Worm (Caenorhabditis elegans): ENCODE results near the gene H25K10.1.

H25K10.1 gene

DNA sequence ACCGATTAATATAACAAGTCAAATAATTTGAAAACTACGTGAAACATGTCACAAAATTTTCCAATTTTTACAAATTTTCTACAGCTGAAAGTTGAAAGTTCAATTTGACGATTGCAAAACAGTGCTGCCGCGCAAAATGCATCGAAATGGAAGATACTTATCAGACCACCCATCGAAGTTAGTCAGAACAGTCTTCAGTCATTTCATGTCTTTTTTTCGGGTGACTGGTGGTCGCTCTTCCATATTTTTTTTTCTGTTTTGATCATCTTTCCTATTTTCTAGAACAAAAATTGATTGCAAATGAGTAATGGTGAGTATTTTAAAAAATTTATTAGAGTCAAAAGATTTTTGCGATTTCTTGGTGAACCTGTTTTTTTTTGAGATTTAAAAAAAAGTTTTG is 45.0 kb downstream of the H25K10.1 start, which contains the start of gene F38C2.1:
Gene F38C2.1, plus strand, starts transcription at position 301 of the 400 bp plus-strand sequence.
- TF ChIP-seq elt-3 (tag; optimal IDR thresholded peaks at IDR 0.05) (no peak), C16A3.4 (tag; optimal IDR thresholded peaks at IDR 0.05) (no peak), hlh-17 (GFP tag; optimal IDR thresholded peaks at IDR 0.05; ENCODE audit: borderline replicate concordance) (no peak), nhr-71 (tag; optimal IDR thresholded peaks at IDR 0.05) (no peak), egl-13 (tag; optimal IDR thresholded peaks at IDR 0.05) (no peak), aly-2 (tag; optimal IDR thresholded peaks at IDR 0.05) (no peak), nhr-11 (tag; optimal IDR thresholded peaks at IDR 0.05) (no peak), nhr-19 (GFP tag; conservative IDR thresholded peaks at IDR 0.05) (no peak), mab-9 (GFP tag; IDR thresholded peaks at IDR 0.05) (no peak), mef-2 (tag; optimal IDR thresholded peaks at IDR 0.05) (no peak), unc-98 (GFP tag; IDR thresholded peaks at IDR 0.05) (no peak)

DNA sequence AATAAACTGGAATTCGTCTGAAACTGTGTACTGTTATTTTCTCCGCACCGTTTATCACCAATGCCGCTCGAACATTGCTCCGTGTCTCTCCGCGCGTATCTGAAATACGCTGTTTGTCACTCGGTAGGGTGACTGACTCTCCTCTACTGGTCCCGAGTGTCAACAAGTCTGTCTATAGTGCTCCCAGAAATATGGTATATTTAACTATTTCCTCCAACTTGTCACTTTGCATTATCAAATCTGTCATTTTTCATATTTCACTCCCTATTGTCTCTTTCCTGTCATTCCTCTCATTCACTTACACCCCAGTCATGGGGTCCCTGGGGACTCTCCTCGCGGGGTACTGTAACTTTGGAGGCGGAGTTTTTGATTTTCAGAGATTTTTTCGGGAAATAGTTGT is 52.3 kb downstream of the H25K10.1 start, which contains the start of gene hlh-17:
Gene hlh-17, plus strand, starts transcription at position 301 of the 400 bp plus-strand sequence.
- no peak for TF ChIP-seq swsn-7 (tag; optimal IDR thresholded peaks at IDR 0.05)
- TF ChIP-seq tbx-2 (tag; optimal IDR thresholded peaks at IDR 0.05), result no peak
- TF ChIP-seq nhr-90 (tag; optimal IDR thresholded peaks at IDR 0.05; ENCODE audit: poor library complexity), result no peak
- TF ChIP-seq fkh-8 (tag; optimal IDR thresholded peaks at IDR 0.05), result no peak
- TF ChIP-seq nhr-71 (tag; optimal IDR thresholded peaks at IDR 0.05), result no peak
- no peak for TF ChIP-seq ceh-63 (GFP tag; optimal IDR thresholded peaks at IDR 0.05)
- no peak for TF ChIP-seq C34B4.2 (tag; optimal IDR thresholded peaks at IDR 0.05)
- no peak for TF ChIP-seq irx-1 (tag; optimal IDR thresholded peaks at IDR 0.05)
- TF ChIP-seq ama-1 (optimal IDR thresholded peaks at IDR 0.05), result no peak

All from whole organism, L1 larva.